Fruit fly (Drosophila melanogaster): ENCODE measurements around the gene CG5418.

DNA sequence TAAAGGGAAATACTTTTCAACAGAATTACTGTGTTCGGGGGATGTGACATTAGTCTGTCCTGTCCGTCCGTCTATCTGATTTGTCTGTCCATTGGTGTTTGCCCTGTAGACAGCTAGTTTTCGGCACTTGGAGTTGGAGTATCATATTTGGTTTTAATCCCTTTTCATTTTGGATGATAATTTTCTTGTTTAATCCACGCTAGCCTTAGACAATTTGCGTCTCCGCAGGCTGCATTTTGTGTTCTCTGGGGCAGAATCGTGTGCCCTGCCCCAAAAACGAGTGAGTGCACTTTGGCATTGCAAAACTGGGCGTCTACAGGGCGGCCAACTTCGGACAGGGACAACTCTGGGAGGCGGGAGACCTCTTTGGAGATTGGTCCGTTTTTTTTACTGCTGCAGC is 2.7 kb upstream of the CG5418 start:
- TF ChIP-seq psq (GFP tag; optimal IDR thresholded peaks at IDR 0.05) (no peak), OdsH (GFP tag; optimal IDR thresholded peaks at IDR 0.05) (no peak), Myc (optimal IDR thresholded peaks at IDR 0.05) (no peak), h (GFP tag; optimal IDR thresholded peaks at IDR 0.05) (no peak), CrebA (GFP tag; optimal IDR thresholded peaks at IDR 0.05; ENCODE audit: borderline replicate concordance) (no peak), sage (GFP tag; optimal IDR thresholded peaks at IDR 0.05) (no peak), pan (optimal IDR thresholded peaks at IDR 0.05) (no peak)
